Worm (Caenorhabditis elegans) whole organism, L2 larva: ENCODE results near the gene F54H12.7.

Experiments
- C34F6.9 ChIP-seq: fragments of 150-350 bp; optimal IDR thresholded peaks from 2 replicates; lab custom pipeline; 2014; ENCODE audit warnings: missing biosample characterization, missing genetic modification characterization
- F13H6.1 ChIP-seq: sonication (generic microtip); optimal IDR thresholded peaks from 2 replicates; lab custom pipeline; 2016; ENCODE audit warnings: missing genetic modification characterization, missing compliant biosample characterization
- R02D3.7 ChIP-seq: fragments of 150-350 bp; optimal IDR thresholded peaks from 2 replicates; lab custom pipeline; 2014; ENCODE audit warnings: missing biosample characterization, missing genetic modification characterization
- Y55F3AM.14 ChIP-seq: fragments of 200-800 bp; sonication (Bioruptor generic); optimal IDR thresholded peaks from 2 replicates; lab custom pipeline; 2018; ENCODE audit warnings: mild to moderate bottlenecking, missing genetic modification characterization, missing compliant biosample characterization
- ZK546.5 ChIP-seq: sonication (generic microtip); optimal IDR thresholded peaks from 2 replicates; lab custom pipeline; 2017; ENCODE audit warnings: missing biosample characterization, missing genetic modification characterization
- alr-1 ChIP-seq: fragments of 150-350 bp; optimal IDR thresholded peaks from 2 replicates; lab custom pipeline; 2014; ENCODE audit warnings: missing biosample characterization, missing genetic modification characterization
- aly-2 ChIP-seq: fragments of 150-350 bp; optimal IDR thresholded peaks from 2 replicates; lab custom pipeline; 2014; ENCODE audit warnings: missing biosample characterization, missing genetic modification characterization
- ama-1 ChIP-seq: fragments of 150-350 bp; optimal IDR thresholded peaks from 2 replicates; lab custom pipeline; 2018; ENCODE audit warnings: inconsistent platforms
- blmp-1 ChIP-seq: sonication (generic microtip); optimal IDR thresholded peaks from 2 replicates; lab custom pipeline; 2017; ENCODE audit warnings: missing genetic modification characterization, mild to moderate bottlenecking, missing compliant biosample characterization, antibody characterized with exemption, moderate library complexity; ENCODE audit not compliant: insufficient read depth
- ceh-16 ChIP-seq: fragments of 150-350 bp; optimal IDR thresholded peaks from 2 replicates; lab custom pipeline; 2014; ENCODE audit warnings: missing biosample characterization, missing genetic modification characterization
- ceh-82 ChIP-seq: fragments of 150-350 bp; optimal IDR thresholded peaks from 2 replicates; lab custom pipeline; 2014; ENCODE audit warnings: missing biosample characterization, missing genetic modification characterization
- crh-2 ChIP-seq: sonication (generic microtip); optimal IDR thresholded peaks from 2 replicates; lab custom pipeline; 2017; ENCODE audit warnings: missing biosample characterization, missing genetic modification characterization
- dmd-4 ChIP-seq: sonication (generic microtip); optimal IDR thresholded peaks from 2 replicates; lab custom pipeline; 2017; ENCODE audit warnings: missing biosample characterization, missing genetic modification characterization
- egl-27 ChIP-seq: sonication (generic microtip); optimal IDR thresholded peaks from 3 replicates; lab custom pipeline; 2017; ENCODE audit warnings: missing biosample characterization, missing genetic modification reagents, missing genetic modification characterization
- elt-1 ChIP-seq: fragments of 150-350 bp; optimal IDR thresholded peaks from 2 replicates; lab custom pipeline; 2014; ENCODE audit warnings: missing biosample characterization, missing genetic modification characterization
- elt-3 ChIP-seq: sonication (generic microtip); optimal IDR thresholded peaks from 2 replicates; lab custom pipeline; 2017; ENCODE audit warnings: missing biosample characterization, missing genetic modification characterization
- fos-1 ChIP-seq: fragments of 150-350 bp; optimal IDR thresholded peaks from 2 replicates; lab custom pipeline; 2014; ENCODE audit warnings: missing biosample characterization, missing genetic modification characterization
- gmeb-1 ChIP-seq: fragments of 150-350 bp; optimal IDR thresholded peaks from 2 replicates; lab custom pipeline; 2014; ENCODE audit warnings: missing biosample characterization, missing genetic modification characterization
- lin-11 ChIP-seq: fragments of 150-350 bp; sonication (generic microtip); optimal IDR thresholded peaks from 2 replicates; lab custom pipeline; 2014; ENCODE audit warnings: missing biosample characterization, missing genetic modification characterization, inconsistent platforms, mixed read lengths
- lin-13 ChIP-seq: fragments of 150-350 bp; optimal IDR thresholded peaks from 2 replicates; lab custom pipeline; 2014; ENCODE audit warnings: missing biosample characterization, missing genetic modification reagents, missing genetic modification characterization
- lin-39 ChIP-seq: fragments of 150-350 bp; optimal IDR thresholded peaks from 2 replicates; lab custom pipeline; 2014; ENCODE audit warnings: missing biosample characterization, missing genetic modification reagents, missing genetic modification characterization
- lsy-2 ChIP-seq, 2 experiments: fragments of 150-350 bp in 1 of 2; sonication (generic microtip) in 1 of 2; optimal IDR thresholded peaks; 2 replicates each; lab custom pipeline; 2014 to 2017; ENCODE audit warnings: missing biosample characterization in 2 of 2, missing genetic modification characterization in 2 of 2
- mab-5 ChIP-seq: fragments of 150-350 bp; optimal IDR thresholded peaks from 2 replicates; lab custom pipeline; 2014; ENCODE audit warnings: missing biosample characterization, missing genetic modification characterization
- mbf-1 ChIP-seq: sonication (generic microtip); optimal IDR thresholded peaks from 2 replicates; lab custom pipeline; 2017; ENCODE audit warnings: missing biosample characterization, missing genetic modification characterization
- mdl-1 ChIP-seq, 2 experiments: fragments of 150-350 bp in 1 of 2; sonication (generic microtip) in 1 of 2; optimal IDR thresholded peaks; 2 replicates each; lab custom pipeline; 2017; ENCODE audit warnings: missing biosample characterization in 2 of 2, missing genetic modification characterization in 2 of 2
- nhr-10 ChIP-seq: sonication (generic microtip); optimal IDR thresholded peaks from 2 replicates; lab custom pipeline; 2017; ENCODE audit warnings: missing biosample characterization, missing genetic modification characterization
- nhr-11 ChIP-seq: fragments of 150-350 bp; optimal IDR thresholded peaks from 2 replicates; lab custom pipeline; 2014; ENCODE audit warnings: missing biosample characterization, missing genetic modification characterization
- nhr-12 ChIP-seq: fragments of 150-350 bp; optimal IDR thresholded peaks from 2 replicates; lab custom pipeline; 2014; ENCODE audit warnings: missing biosample characterization, missing genetic modification characterization
- nhr-129 ChIP-seq: fragments of 150-350 bp; optimal IDR thresholded peaks from 2 replicates; lab custom pipeline; 2014; ENCODE audit warnings: missing biosample characterization, missing genetic modification characterization
- nhr-21 ChIP-seq: fragments of 150-350 bp; optimal IDR thresholded peaks from 2 replicates; lab custom pipeline; 2014; ENCODE audit warnings: missing biosample characterization, missing genetic modification characterization
- nhr-23 ChIP-seq: fragments of 150-350 bp; optimal IDR thresholded peaks from 2 replicates; lab custom pipeline; 2014; ENCODE audit warnings: missing biosample characterization, missing genetic modification reagents, missing genetic modification characterization
- nhr-237 ChIP-seq: fragments of 150-350 bp; optimal IDR thresholded peaks from 2 replicates; lab custom pipeline; 2014; ENCODE audit warnings: missing biosample characterization, missing genetic modification characterization
- nhr-25 ChIP-seq: fragments of 150-350 bp; sonication (generic microtip); optimal IDR thresholded peaks from 3 replicates; lab custom pipeline; 2014; ENCODE audit warnings: missing biosample characterization, missing genetic modification characterization
- nhr-6 ChIP-seq: fragments of 150-350 bp; optimal IDR thresholded peaks from 2 replicates; lab custom pipeline; 2014; ENCODE audit warnings: missing biosample characterization, missing genetic modification characterization
- nhr-77 ChIP-seq: fragments of 150-350 bp; optimal IDR thresholded peaks from 2 replicates; lab custom pipeline; 2014; ENCODE audit warnings: missing biosample characterization, missing genetic modification characterization
- peb-1 ChIP-seq: fragments of 150-350 bp; optimal IDR thresholded peaks from 2 replicates; lab custom pipeline; 2014; ENCODE audit warnings: missing biosample characterization, missing genetic modification characterization
- sem-4 ChIP-seq: fragments of 150-350 bp; optimal IDR thresholded peaks from 2 replicates; lab custom pipeline; 2014; ENCODE audit warnings: missing biosample characterization, missing genetic modification reagents, missing genetic modification characterization
- skn-1 ChIP-seq: sonication (generic microtip); optimal IDR thresholded peaks from 2 replicates; lab custom pipeline; 2017; ENCODE audit warnings: missing biosample characterization, missing genetic modification characterization
- sma-3 ChIP-seq: sonication (generic microtip); optimal IDR thresholded peaks from 2 replicates; lab custom pipeline; 2016; ENCODE audit warnings: missing genetic modification reagents, missing genetic modification characterization, missing compliant biosample characterization
- sma-9 ChIP-seq, 2 experiments: fragments of 150-350 bp in 1 of 2; sonication (generic microtip) in 1 of 2; optimal IDR thresholded peaks; 2 replicates each; lab custom pipeline; 2014 to 2016; ENCODE audit warnings: missing genetic modification characterization in 2 of 2, mild to moderate bottlenecking in 1 of 2, missing biosample characterization in 1 of 2, missing compliant biosample characterization in 1 of 2, missing genetic modification reagents in 1 of 2, moderate library complexity in 1 of 2
- snpc-4 ChIP-seq: fragments of 150-350 bp; optimal IDR thresholded peaks from 2 replicates; lab custom pipeline; 2014; ENCODE audit warnings: missing biosample characterization, missing genetic modification characterization
- unc-39 ChIP-seq: fragments of 150-350 bp; optimal IDR thresholded peaks from 2 replicates; lab custom pipeline; 2014; ENCODE audit warnings: missing biosample characterization, missing genetic modification characterization
- unc-55 ChIP-seq: fragments of 150-350 bp; sonication (generic microtip); optimal IDR thresholded peaks from 3 replicates; lab custom pipeline; 2014; ENCODE audit warnings: missing biosample characterization, missing genetic modification reagents, missing genetic modification characterization
- unc-62 ChIP-seq: fragments of 150-350 bp; optimal IDR thresholded peaks from 2 replicates; lab custom pipeline; 2014; ENCODE audit warnings: missing biosample characterization, missing genetic modification reagents, missing genetic modification characterization
- zag-1 ChIP-seq: fragments of 150-350 bp; optimal IDR thresholded peaks from 2 replicates; lab custom pipeline; 2014; ENCODE audit warnings: missing biosample characterization, missing genetic modification characterization
- ztf-1 ChIP-seq: fragments of 200-800 bp; sonication (Bioruptor generic); conservative IDR thresholded peaks from 2 replicates; pipeline ENCODE4 v1.3.6; 2022; ENCODE audit warnings: missing genetic modification characterization, missing compliant biosample characterization
- ztf-11 ChIP-seq: sonication (generic microtip); optimal IDR thresholded peaks from 2 replicates; lab custom pipeline; 2017; ENCODE audit warnings: missing biosample characterization, missing genetic modification characterization
- ztf-4 ChIP-seq: fragments of 150-350 bp; optimal IDR thresholded peaks from 2 replicates; lab custom pipeline; 2014; ENCODE audit warnings: missing biosample characterization, missing genetic modification characterization

F54H12.7 gene

ce11 chrIII:7973201-7973767, 4.1 kb downstream of the F54H12.7 start, which contains the start of the genes eef-1B.1 and aco-2:
eef-1B.1 (minus strand) TSS chrIII:7973386.
aco-2 (plus strand) TSS chrIII:7973717.
- TF ChIP-seq ztf-11 (tag; lab: Kevin White, UChicago), result no peak
- no peak for TF ChIP-seq alr-1 (tag; lab: Kevin White, UChicago)
- peak; percentile 27 for TF ChIP-seq nhr-6 (tag; lab: Kevin White, UChicago)
- no peak for TF ChIP-seq nhr-10 (tag; lab: Kevin White, UChicago)
- no peak for TF ChIP-seq nhr-237 (tag; lab: Kevin White, UChicago)
- peak; percentile 94 for TF ChIP-seq nhr-21 (tag; lab: Kevin White, UChicago)
- peak; percentile 36 for TF ChIP-seq Y55F3AM.14 (GFP tag; lab: Kevin White, UChicago)
- peak; percentile 80 for TF ChIP-seq nhr-77 (tag; lab: Kevin White, UChicago)
- TF ChIP-seq ztf-4 (tag; lab: Kevin White, UChicago), result peak; percentile 55
- peak; percentile 73 for TF ChIP-seq snpc-4 (tag; lab: Kevin White, UChicago)
- peak; percentile 82 for TF ChIP-seq blmp-1 (tag; lab: Kevin White, UChicago)
- no peak for TF ChIP-seq elt-1 (tag; lab: Kevin White, UChicago)
- TF ChIP-seq peb-1 (tag; lab: Kevin White, UChicago), result no peak
- TF ChIP-seq mdl-1 (tag; optimal IDR thresholded peaks at IDR 0.05; lab: Kevin White, UChicago), result peak in 1 of 2 experiments; percentile 61
- peak; percentile 92 for TF ChIP-seq C34F6.9
- no peak for TF ChIP-seq nhr-23
- no peak for TF ChIP-seq lin-39 (tag; lab: Kevin White, UChicago)
- TF ChIP-seq nhr-25, result peak; percentile 94
- no peak for TF ChIP-seq unc-39
- TF ChIP-seq sma-3, result peak; percentile 94
- peak; percentile 52 for TF ChIP-seq skn-1 (tag; lab: Kevin White, UChicago)
- peak; percentile 93 for TF ChIP-seq nhr-129 (tag; lab: Kevin White, UChicago)
- TF ChIP-seq gmeb-1 (tag; lab: Kevin White, UChicago), result peak; percentile 93
- TF ChIP-seq R02D3.7 (tag; lab: Kevin White, UChicago), result peak; percentile 50
- TF ChIP-seq nhr-12, result peak; percentile 28
- TF ChIP-seq ZK546.5, result peak; percentile 47
- TF ChIP-seq fos-1, result peak; percentile 80
- TF ChIP-seq unc-62, result peak; percentile 26
- TF ChIP-seq ama-1 (lab: Kevin White, UChicago), result no peak
- peak; percentile 89 for TF ChIP-seq lin-13 (GFP tag; lab: Kevin White, UChicago)
- no peak for TF ChIP-seq ztf-1 (GFP tag; lab: Robert Waterston, UW)
- peak; percentile 87 for TF ChIP-seq egl-27 (tag; lab: Kevin White, UChicago)
- TF ChIP-seq dmd-4 (tag; lab: Kevin White, UChicago), result no peak
- peak; percentile 97 for TF ChIP-seq unc-55 (GFP tag; lab: Kevin White, UChicago)
- peak; percentile 90 for TF ChIP-seq lin-11 (tag; lab: Kevin White, UChicago)
- TF ChIP-seq lsy-2 (tag; optimal IDR thresholded peaks at IDR 0.05; lab: Kevin White, UChicago), result peak; percentile 86 to 95
- peak; percentile 86 for TF ChIP-seq mab-5 (tag; lab: Kevin White, UChicago)
- TF ChIP-seq aly-2, result no peak
- peak; percentile 52 for TF ChIP-seq zag-1
- TF ChIP-seq crh-2 (tag; lab: Kevin White, UChicago), result peak; percentile 93
- TF ChIP-seq nhr-11 (tag; lab: Kevin White, UChicago), result no peak
- no peak for TF ChIP-seq ceh-82 (tag; lab: Kevin White, UChicago)
- TF ChIP-seq sma-9 (GFP tag; optimal IDR thresholded peaks at IDR 0.05; lab: Kevin White, UChicago), result peak; percentile 95
- TF ChIP-seq sma-9 (tag; optimal IDR thresholded peaks at IDR 0.05; lab: Kevin White, UChicago), result no peak
- TF ChIP-seq F13H6.1 (tag; lab: Kevin White, UChicago), result peak; percentile 90
- peak; percentile 75 for TF ChIP-seq sem-4 (tag; lab: Kevin White, UChicago)
- peak; percentile 56 for TF ChIP-seq ceh-16 (tag; lab: Kevin White, UChicago)
- TF ChIP-seq mbf-1 (tag; lab: Kevin White, UChicago), result no peak
- no peak for TF ChIP-seq elt-3
- TF ChIP-seq, all 48 proteins: peak for 31
